Worm (Caenorhabditis elegans) whole organism, midembryonic: ENCODE results near the gene gly-13.

Experiments
- cog-1 ChIP-seq: sonication (generic microtip); optimal IDR thresholded peaks from 2 replicates; lab custom pipeline; 2016; ENCODE audit warnings: missing genetic modification characterization, missing compliant biosample characterization
- med-1 ChIP-seq: sonication (generic microtip); optimal IDR thresholded peaks from 2 replicates; lab custom pipeline; 2017; ENCODE audit warnings: missing genetic modification characterization, mild to moderate bottlenecking, missing compliant biosample characterization, antibody characterized with exemption, missing genetic modification reagents; ENCODE audit not compliant: insufficient read depth
- tab-1 ChIP-seq: fragments of 200-800 bp; sonication (Bioruptor generic); IDR thresholded peaks from 2 replicates; pipeline ENCODE4 v1.3.6; 2022; ENCODE audit warnings: missing genetic modification characterization, missing compliant biosample characterization

- TF ChIP-seq med-1 (GFP tag; lab: Kevin White, UChicago) (no peak), tab-1 (GFP tag; lab: Robert Waterston, UW) (no peak), cog-1 (tag; lab: Kevin White, UChicago) (no peak)
These were observed 48.2 kb downstream of the gly-13 start for ce11 chrX:9248083-9248805.
